Worm (Caenorhabditis elegans): ENCODE results near the gene puf-6.

Gene puf-6

DNA sequence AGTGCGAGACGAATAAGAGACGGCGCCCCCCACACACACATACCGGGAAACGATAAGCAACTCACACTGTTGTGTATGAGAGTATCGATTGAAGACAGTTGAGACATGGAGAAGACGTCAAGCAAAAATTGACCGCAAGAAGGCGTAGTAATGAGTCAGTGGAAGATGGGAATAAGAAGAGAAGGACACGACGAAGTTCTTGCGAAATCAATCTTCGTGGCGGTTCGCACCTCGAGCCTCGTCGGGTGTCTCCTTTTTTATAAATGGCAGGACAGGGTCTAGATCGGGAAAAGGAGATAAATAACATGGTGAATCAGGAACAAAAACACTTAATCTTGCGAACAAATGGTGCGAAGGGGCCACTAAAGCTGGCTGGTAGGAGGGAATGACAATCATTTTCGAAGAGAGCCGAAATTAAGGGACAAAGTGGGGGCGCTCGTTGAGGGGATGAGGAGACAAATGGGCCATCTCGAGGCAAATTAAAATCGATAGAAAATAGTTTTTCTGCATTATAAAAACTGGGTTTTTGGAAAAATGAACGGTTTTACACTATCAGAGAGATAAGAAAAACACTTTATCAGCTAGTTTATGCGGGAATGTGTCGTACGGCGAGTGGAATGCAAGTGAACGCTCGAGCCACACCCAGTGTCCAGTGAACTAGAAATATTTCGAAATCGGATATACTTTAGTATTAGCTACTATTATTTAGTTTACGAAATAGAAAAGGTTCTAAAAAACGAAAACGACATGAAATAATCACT, 13.8 kb downstream of the puf-6 start:
- TF ChIP-seq nhr-237 (tag; optimal IDR thresholded peaks at IDR 0.05) (no peak), nhr-28 (tag; optimal IDR thresholded peaks at IDR 0.05) (peak; percentile 33), lsy-2 (tag; optimal IDR thresholded peaks at IDR 0.05) (no peak), unc-62 (GFP tag; optimal IDR thresholded peaks at IDR 0.05 in 1 of 2) (peak in 1 of 2 experiments; percentile 30), unc-62 (tag; optimal IDR thresholded peaks at IDR 0.05) (no peak), madf-9 (GFP tag; conservative IDR thresholded peaks at IDR 0.05) (no peak), unc-39 (tag; optimal IDR thresholded peaks at IDR 0.05) (no peak), D1046.2 (GFP tag; IDR thresholded peaks at IDR 0.05) (no peak), egl-27 (tag; optimal IDR thresholded peaks at IDR 0.05) (no peak), T26A8.4 (GFP tag; IDR thresholded peaks at IDR 0.05) (no peak), daf-8 (GFP tag; IDR thresholded peaks at IDR 0.05) (no peak), attf-4 (tag; optimal IDR thresholded peaks at IDR 0.05) (no peak), aly-2 (tag; optimal IDR thresholded peaks at IDR 0.05) (no peak), daf-16 (GFP tag; optimal IDR thresholded peaks at IDR 0.05) (no peak), daf-16 (tag; optimal IDR thresholded peaks at IDR 0.05) (peak; percentile 33), saeg-2 (GFP tag; IDR thresholded peaks at IDR 0.05) (no peak), ceh-62 (tag; optimal IDR thresholded peaks at IDR 0.05) (no peak), nhr-77 (tag; optimal IDR thresholded peaks at IDR 0.05) (no peak), mep-1 (tag; optimal IDR thresholded peaks at IDR 0.05) (no peak), mxl-3 (GFP tag; optimal IDR thresholded peaks at IDR 0.05) (no peak), nhr-111 (GFP tag; optimal IDR thresholded peaks at IDR 0.05) (no peak), R02D3.7 (tag; optimal IDR thresholded peaks at IDR 0.05) (no peak), pqm-1 (tag; optimal IDR thresholded peaks at IDR 0.05) (peak; percentile 52), aha-1 (tag) (peak; percentile 94), ceh-28 (tag; optimal IDR thresholded peaks at IDR 0.05) (peak; percentile 4), spr-1 (tag; optimal IDR thresholded peaks at IDR 0.05) (no peak), tra-1 (GFP tag; IDR thresholded peaks at IDR 0.05) (no peak), T20F7.1 (GFP tag; optimal IDR thresholded peaks at IDR 0.05) (no peak), F44E2.7 (GFP tag; IDR thresholded peaks at IDR 0.05) (no peak), arid-1 (GFP tag; conservative IDR thresholded peaks at IDR 0.05) (no peak), F26F4.8 (GFP tag; conservative IDR thresholded peaks at IDR 0.05) (no peak), hlh-11 (tag; optimal IDR thresholded peaks at IDR 0.05) (peak; percentile 6), nhr-6 (tag; optimal IDR thresholded peaks at IDR 0.05) (no peak), mes-2 (tag; optimal IDR thresholded peaks at IDR 0.05; ENCODE audit: poor library complexity, severe bottlenecking) (no peak), nhr-41 (GFP tag; IDR thresholded peaks at IDR 0.05) (no peak), egl-43 (GFP tag; IDR thresholded peaks at IDR 0.05) (peak; percentile 19; the same call in 1 of the 2 replicates), ztf-11 (tag; optimal IDR thresholded peaks at IDR 0.05) (no peak), rbr-2 (tag; optimal IDR thresholded peaks at IDR 0.05) (no peak), hmg-1.1 (GFP tag; IDR thresholded peaks at IDR 0.05) (no peak), duxl-1 (tag; optimal IDR thresholded peaks at IDR 0.05; ENCODE audit: poor library complexity) (no peak), cey-2 (tag; optimal IDR thresholded peaks at IDR 0.05; ENCODE audit: borderline replicate concordance, insufficient read depth) (no peak)

DNA sequence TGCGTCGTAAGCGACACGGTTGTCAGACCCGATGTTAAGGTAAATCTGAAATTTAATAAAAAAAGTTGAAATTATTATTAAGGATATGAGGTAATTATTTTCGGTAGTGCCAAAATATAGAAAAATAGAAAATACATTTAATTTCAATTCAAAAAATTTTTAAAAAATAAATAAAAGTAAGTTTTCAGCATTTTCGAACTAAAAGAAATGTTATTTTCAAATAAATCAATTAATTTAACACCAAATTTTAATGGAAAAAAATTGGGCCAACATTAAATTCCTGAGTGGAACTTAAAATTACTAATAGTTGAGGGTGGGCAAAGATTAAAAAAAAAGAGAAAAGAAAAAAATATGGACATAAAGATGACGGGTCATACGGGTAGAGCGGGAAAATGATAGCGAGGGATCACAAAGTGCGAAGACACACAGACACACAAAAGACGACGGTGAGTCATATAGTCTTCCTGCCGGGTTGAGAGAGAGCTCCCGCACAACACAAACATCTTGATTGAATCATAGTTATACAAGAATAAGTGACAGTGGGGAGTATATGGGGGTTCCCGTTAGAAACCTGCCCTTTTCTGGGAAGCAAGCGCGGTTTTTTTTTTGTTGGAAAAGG, 17.3 kb downstream of the puf-6 start, which contains the start of gene max-2:
Gene max-2, minus strand, starts transcription at position 51 of the 619 bp plus-strand sequence.
- TF ChIP-seq nhr-41 (GFP tag; IDR thresholded peaks at IDR 0.05): 0 out of 2 replicates have a peak, but pooled peaks have one; percentile 39
- TF ChIP-seq zfp-2 (tag; optimal IDR thresholded peaks at IDR 0.05): no peak
- no peak for TF ChIP-seq lir-3 (tag; optimal IDR thresholded peaks at IDR 0.05)
- no peak for TF ChIP-seq daf-8 (GFP tag; IDR thresholded peaks at IDR 0.05)
- no peak for TF ChIP-seq ces-1 (GFP tag; optimal IDR thresholded peaks at IDR 0.05)
- TF ChIP-seq daf-16 (GFP tag; optimal IDR thresholded peaks at IDR 0.05): no peak
- TF ChIP-seq daf-16 (tag; optimal IDR thresholded peaks at IDR 0.05): peak; percentile 24
- peak; percentile 52 for TF ChIP-seq nhr-28 (tag; optimal IDR thresholded peaks at IDR 0.05)
- peak; percentile 67 for TF ChIP-seq dve-1 (tag; optimal IDR thresholded peaks at IDR 0.05; ENCODE audit: insufficient read depth)
- TF ChIP-seq hlh-11 (tag; optimal IDR thresholded peaks at IDR 0.05): peak; percentile 33
- peak; percentile 21 for TF ChIP-seq hlh-30 (tag; optimal IDR thresholded peaks at IDR 0.05; ENCODE audit: insufficient read depth)
- peak; percentile 64 for TF ChIP-seq nhr-6 (tag; optimal IDR thresholded peaks at IDR 0.05)
- no peak for TF ChIP-seq mxl-3 (GFP tag; optimal IDR thresholded peaks at IDR 0.05)
- TF ChIP-seq mep-1 (tag; optimal IDR thresholded peaks at IDR 0.05): peak; percentile 35
- TF ChIP-seq pqm-1 (tag; optimal IDR thresholded peaks at IDR 0.05): peak; percentile 34
- peak; percentile 34; the same call in 1 of the 2 replicates for TF ChIP-seq dmd-6 (GFP tag; IDR thresholded peaks at IDR 0.05)
- TF ChIP-seq lsy-2 (tag; optimal IDR thresholded peaks at IDR 0.05): peak in 1 of 2 experiments; percentile 26
- no peak for TF ChIP-seq pha-4 (GFP tag; IDR thresholded peaks at IDR 0.05)
- TF ChIP-seq pha-4 (tag; optimal IDR thresholded peaks at IDR 0.05): peak; percentile 27

Data from whole organism, L4 larva.